Worm (Caenorhabditis elegans) whole organism, L3 larva: ENCODE measurements around the gene DH11.2.

ENCODE experiments used
- aly-2 ChIP-seq: fragments of 150-350 bp; optimal IDR thresholded peaks from 2 replicates; lab custom pipeline; 2014; ENCODE audit warnings: missing biosample characterization, missing genetic modification characterization
- ceh-82 ChIP-seq: fragments of 150-350 bp; optimal IDR thresholded peaks from 2 replicates; lab custom pipeline; 2014; ENCODE audit warnings: missing biosample characterization, missing genetic modification characterization
- daf-12 ChIP-seq: fragments of 150-350 bp; optimal IDR thresholded peaks from 2 replicates; lab custom pipeline; 2014; ENCODE audit warnings: missing biosample characterization, missing genetic modification reagents, missing genetic modification characterization
- elt-1 ChIP-seq: fragments of 150-350 bp; optimal IDR thresholded peaks from 2 replicates; lab custom pipeline; 2014; ENCODE audit warnings: missing biosample characterization, missing genetic modification characterization
- elt-2 ChIP-seq: sonication (generic microtip); optimal IDR thresholded peaks from 2 replicates; lab custom pipeline; 2016; ENCODE audit warnings: missing genetic modification reagents, mild to moderate bottlenecking, missing genetic modification characterization, missing compliant biosample characterization
- fkh-10 ChIP-seq: sonication (generic microtip); optimal IDR thresholded peaks from 2 replicates; lab custom pipeline; 2017; ENCODE audit warnings: missing biosample characterization, missing genetic modification reagents, missing genetic modification characterization
- fkh-2 ChIP-seq: fragments of 150-350 bp; optimal IDR thresholded peaks from 2 replicates; lab custom pipeline; 2014; ENCODE audit warnings: missing biosample characterization, missing genetic modification reagents, missing genetic modification characterization
- nhr-43 ChIP-seq: sonication (generic microtip); optimal IDR thresholded peaks from 2 replicates; lab custom pipeline; 2016; ENCODE audit warnings: mild to moderate bottlenecking, missing genetic modification characterization, missing compliant biosample characterization; ENCODE audit not compliant: poor library complexity, severe bottlenecking
- nhr-67 ChIP-seq: fragments of 150-350 bp; optimal IDR thresholded peaks from 2 replicates; lab custom pipeline; 2014; ENCODE audit warnings: missing biosample characterization, missing genetic modification characterization
- pqm-1 ChIP-seq: fragments of 150-350 bp; optimal IDR thresholded peaks from 2 replicates; lab custom pipeline; 2017; ENCODE audit warnings: missing biosample characterization, missing genetic modification characterization, inconsistent platforms
- tbx-2 ChIP-seq: sonication (generic microtip); optimal IDR thresholded peaks from 2 replicates; lab custom pipeline; 2016; ENCODE audit warnings: mild to moderate bottlenecking, missing genetic modification characterization, missing compliant biosample characterization
- unc-62 ChIP-seq: fragments of 150-350 bp; sonication (generic microtip); optimal IDR thresholded peaks from 4 replicates; lab custom pipeline; 2014; ENCODE audit warnings: missing biosample characterization, missing genetic modification reagents, missing genetic modification characterization
- zag-1 ChIP-seq: fragments of 150-350 bp; optimal IDR thresholded peaks from 2 replicates; lab custom pipeline; 2014; ENCODE audit warnings: missing biosample characterization, missing genetic modification characterization

DNA sequence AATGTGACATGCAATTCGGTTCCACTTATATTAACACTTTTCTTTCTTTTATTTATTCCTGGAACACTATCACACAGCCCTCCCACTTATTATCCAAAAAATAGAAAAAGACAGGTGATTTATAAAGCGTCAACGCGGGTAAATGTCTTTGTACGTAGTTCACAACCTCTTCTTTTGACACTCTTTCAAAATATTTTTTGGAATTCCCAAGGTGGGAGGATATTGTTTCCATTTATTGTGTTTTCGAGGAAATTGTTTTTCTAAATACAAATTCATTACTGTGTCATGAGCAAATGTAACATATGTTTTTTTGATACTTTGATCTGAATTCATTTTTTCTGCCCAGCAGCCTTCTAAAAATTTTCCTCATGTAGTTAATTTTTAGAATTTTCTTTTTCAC lies 45.3 kb downstream of the DH11.2 start:
- TF ChIP-seq unc-62 (GFP tag; lab: Kevin White, UChicago) (no peak), fkh-10 (GFP tag; lab: Kevin White, UChicago) (no peak), pqm-1 (tag; lab: Kevin White, UChicago) (no peak), nhr-67 (no peak), tbx-2 (tag; lab: Kevin White, UChicago) (no peak), fkh-2 (tag; lab: Kevin White, UChicago) (no peak), elt-2 (tag; lab: Kevin White, UChicago) (no peak), nhr-43 (tag; lab: Kevin White, UChicago) (no peak), elt-1 (tag; lab: Kevin White, UChicago) (no peak), zag-1 (tag; lab: Kevin White, UChicago) (no peak), aly-2 (tag; lab: Kevin White, UChicago) (no peak), ceh-82 (tag; lab: Kevin White, UChicago) (no peak), daf-12 (no peak)
